Fruit fly (Drosophila melanogaster) whole organism, embryonic: ENCODE results near the gene klg.

Experiments
- ATbp ChIP-seq: fragments of 200-800 bp; sonication (Bioruptor generic); optimal IDR thresholded peaks from 2 replicates; lab custom pipeline; 2017; ENCODE audit warnings: missing biosample characterization, mild to moderate bottlenecking, missing genetic modification characterization, missing genetic modification reagents
- CG10147 ChIP-seq: fragments of 200-800 bp; sonication (Bioruptor generic); optimal IDR thresholded peaks from 2 replicates; lab custom pipeline; 2019; ENCODE audit warnings: missing biosample characterization, mild to moderate bottlenecking, missing genetic modification characterization, moderate library complexity
- CG1024 ChIP-seq: fragments of 200-800 bp; sonication (Bioruptor generic); IDR thresholded peaks from 2 replicates; pipeline ENCODE4 v1.3.6; 2022; ENCODE audit warnings: missing biosample characterization, missing genetic modification characterization
- CG10321 ChIP-seq: fragments of 200-800 bp; sonication (Bioruptor generic); IDR thresholded peaks from 2 replicates; pipeline ENCODE4 v1.3.6; 2022; ENCODE audit warnings: missing biosample characterization, missing genetic modification characterization
- CG10959 ChIP-seq: fragments of 200-800 bp; sonication (Bioruptor generic); IDR thresholded peaks from 2 replicates; pipeline ENCODE4 v1.3.6; 2022; ENCODE audit warnings: missing biosample characterization, missing genetic modification characterization
- CG11504 ChIP-seq: fragments of 200-800 bp; sonication (Bioruptor generic); optimal IDR thresholded peaks from 3 replicates; lab custom pipeline; 2019; ENCODE audit warnings: missing biosample characterization, mild to moderate bottlenecking, missing genetic modification characterization, moderate library complexity
- CG12659 ChIP-seq: fragments of 200-800 bp; sonication (Bioruptor generic); optimal IDR thresholded peaks from 3 replicates; lab custom pipeline; 2017; ENCODE audit warnings: mild to moderate bottlenecking, missing biosample characterization, missing genetic modification reagents, missing genetic modification characterization
- CG13123 ChIP-seq: fragments of 200-800 bp; sonication (Bioruptor generic); optimal IDR thresholded peaks from 2 replicates; lab custom pipeline; 2016; ENCODE audit warnings: missing biosample characterization, missing genetic modification characterization
- CG1529 ChIP-seq: fragments of 200-800 bp; sonication (Bioruptor generic); optimal IDR thresholded peaks from 3 replicates; lab custom pipeline; 2018; ENCODE audit warnings: missing biosample characterization, missing genetic modification characterization
- CG1602 ChIP-seq: fragments of 200-800 bp; sonication (Bioruptor generic); optimal IDR thresholded peaks from 3 replicates; lab custom pipeline; 2016; ENCODE audit warnings: missing biosample characterization, missing genetic modification characterization
- CG1603 ChIP-seq: fragments of 200-800 bp; sonication (Bioruptor generic); optimal IDR thresholded peaks from 2 replicates; lab custom pipeline; 2019; ENCODE audit warnings: missing biosample characterization, mild to moderate bottlenecking, missing genetic modification characterization, moderate library complexity
- CG17802 ChIP-seq: fragments of 200-800 bp; sonication (Bioruptor generic); optimal IDR thresholded peaks from 2 replicates; lab custom pipeline; 2018; ENCODE audit warnings: missing biosample characterization, mild to moderate bottlenecking, missing genetic modification characterization, moderate library complexity
- CG17829 ChIP-seq: fragments of 200-800 bp; optimal IDR thresholded peaks from 2 replicates; lab custom pipeline; 2019; ENCODE audit warnings: missing biosample characterization, mild to moderate bottlenecking, missing genetic modification characterization, moderate library complexity
- CG18011 ChIP-seq: fragments of 200-800 bp; sonication (Bioruptor generic); optimal IDR thresholded peaks from 2 replicates; lab custom pipeline; 2017; ENCODE audit warnings: missing biosample characterization, missing genetic modification characterization, mild to moderate bottlenecking, moderate library complexity, missing genotype
- CG2712 ChIP-seq: fragments of 200-800 bp; optimal IDR thresholded peaks from 3 replicates; lab custom pipeline; 2019; ENCODE audit warnings: missing biosample characterization, mild to moderate bottlenecking, missing genetic modification characterization, moderate library complexity
- CG34376 ChIP-seq: fragments of 200-800 bp; sonication (Bioruptor generic); optimal IDR thresholded peaks from 2 replicates; lab custom pipeline; 2018; ENCODE audit warnings: missing biosample characterization, mild to moderate bottlenecking, missing genetic modification characterization
- CG34422 ChIP-seq: fragments of 200-800 bp; sonication (Bioruptor generic); IDR thresholded peaks from 3 replicates; pipeline ENCODE4 v1.3.6; 2022; ENCODE audit warnings: missing biosample characterization, missing genetic modification characterization
- CG4360 ChIP-seq: fragments of 200-800 bp; sonication (Bioruptor generic); IDR thresholded peaks from 2 replicates; pipeline ENCODE4 v1.3.6; 2022; ENCODE audit warnings: missing biosample characterization, missing genetic modification characterization
- CG6254 ChIP-seq: fragments of 200-800 bp; sonication (Bioruptor generic); optimal IDR thresholded peaks from 3 replicates; lab custom pipeline; 2017; ENCODE audit warnings: mild to moderate bottlenecking, missing biosample characterization, missing genetic modification reagents, missing genetic modification characterization
- CG9797 ChIP-seq: fragments of 200-800 bp; sonication (Bioruptor generic); optimal IDR thresholded peaks from 3 replicates; lab custom pipeline; 2018; ENCODE audit warnings: missing biosample characterization, mild to moderate bottlenecking, missing genetic modification characterization
- Chrac-16 ChIP-seq: fragments of 200-800 bp; sonication (Bioruptor generic); optimal IDR thresholded peaks from 3 replicates; lab custom pipeline; 2016; ENCODE audit warnings: missing biosample characterization, missing genetic modification characterization
- Dbx ChIP-seq: fragments of 200-800 bp; sonication (Bioruptor generic); IDR thresholded peaks from 3 replicates; pipeline ENCODE4 v1.3.6; 2022; ENCODE audit warnings: missing biosample characterization, missing genetic modification characterization
- Fer3 ChIP-seq: fragments of 200-800 bp; sonication (Bioruptor generic); optimal IDR thresholded peaks from 2 replicates; lab custom pipeline; 2018; ENCODE audit warnings: missing biosample characterization, mild to moderate bottlenecking, missing genetic modification characterization, moderate library complexity
- HLH4C ChIP-seq: fragments of 200-800 bp; sonication (Bioruptor generic); IDR thresholded peaks from 3 replicates; pipeline ENCODE4 v1.3.6; 2022; ENCODE audit warnings: missing biosample characterization, missing genetic modification characterization; ENCODE audit not compliant: partially characterized antibody
- Hmx ChIP-seq: fragments of 200-800 bp; sonication (Bioruptor generic); optimal IDR thresholded peaks from 2 replicates; lab custom pipeline; 2016; ENCODE audit warnings: missing biosample characterization, missing genetic modification characterization
- Hr3 ChIP-seq: fragments of 200-800 bp; sonication (Bioruptor generic); optimal IDR thresholded peaks from 3 replicates; lab custom pipeline; 2016; ENCODE audit warnings: missing biosample characterization, missing genetic modification characterization
- NK7.1 ChIP-seq: fragments of 200-800 bp; sonication (Bioruptor generic); optimal IDR thresholded peaks from 3 replicates; lab custom pipeline; 2016; ENCODE audit warnings: missing biosample characterization, missing genetic modification characterization
- Nf-YC ChIP-seq: fragments of 200-800 bp; optimal IDR thresholded peaks from 3 replicates; lab custom pipeline; 2019; ENCODE audit warnings: missing biosample characterization, mild to moderate bottlenecking, missing genetic modification characterization, moderate library complexity
- ab ChIP-seq: fragments of 200-800 bp; sonication (Bioruptor generic); optimal IDR thresholded peaks from 2 replicates; lab custom pipeline; 2016; ENCODE audit warnings: missing biosample characterization, missing genetic modification characterization
- ash1 ChIP-seq: fragments of 200-800 bp; sonication (Bioruptor generic); optimal IDR thresholded peaks from 2 replicates; lab custom pipeline; 2018; ENCODE audit warnings: missing biosample characterization, mild to moderate bottlenecking, missing genetic modification characterization
- az2 ChIP-seq: fragments of 200-800 bp; sonication (Bioruptor generic); optimal IDR thresholded peaks from 3 replicates; lab custom pipeline; 2016; ENCODE audit warnings: missing biosample characterization, missing genetic modification characterization
- caup ChIP-seq: fragments of 200-800 bp; sonication (Bioruptor generic); optimal IDR thresholded peaks from 3 replicates; lab custom pipeline; 2017; ENCODE audit warnings: missing biosample characterization, mild to moderate bottlenecking, missing genetic modification characterization, moderate library complexity; ENCODE audit not compliant: severe bottlenecking
- chinmo ChIP-seq: fragments of 200-800 bp; sonication (Bioruptor generic); IDR thresholded peaks from 4 replicates; pipeline ENCODE4 v1.3.6; 2022; ENCODE audit warnings: missing biosample characterization, missing genetic modification characterization; ENCODE audit not compliant: partially characterized antibody
- ci ChIP-seq: fragments of 200-800 bp; sonication (Bioruptor generic); IDR thresholded peaks from 3 replicates; pipeline ENCODE4 v1.3.6; 2022; ENCODE audit warnings: missing biosample characterization, missing genetic modification characterization
- croc ChIP-seq: fragments of 200-800 bp; sonication (Bioruptor generic); conservative IDR thresholded peaks from 3 replicates; pipeline ENCODE4 v1.3.6; 2022; ENCODE audit warnings: missing biosample characterization, missing genetic modification characterization
- dpn ChIP-seq, 2 experiments: fragments of 200-800 bp; sonication (Bioruptor generic); optimal IDR thresholded peaks; 3 replicates each; lab custom pipeline; 2016; ENCODE audit warnings: missing biosample characterization in 2 of 2, missing genetic modification characterization in 2 of 2
- en ChIP-seq: fragments of 200-800 bp; sonication (Bioruptor generic); optimal IDR thresholded peaks from 2 replicates; lab custom pipeline; 2016; ENCODE audit warnings: missing biosample characterization, missing genetic modification characterization
- exex ChIP-seq: fragments of 200-800 bp; sonication (Bioruptor generic); optimal IDR thresholded peaks from 4 replicates; lab custom pipeline; 2018; ENCODE audit warnings: missing biosample characterization, mild to moderate bottlenecking, missing genetic modification characterization, moderate library complexity
- gce ChIP-seq: fragments of 200-800 bp; sonication (Bioruptor generic); IDR thresholded peaks from 3 replicates; pipeline ENCODE4 v1.3.6; 2022; ENCODE audit warnings: missing biosample characterization, missing genetic modification characterization
- grau ChIP-seq: fragments of 200-800 bp; optimal IDR thresholded peaks from 3 replicates; lab custom pipeline; 2019; ENCODE audit warnings: missing biosample characterization, mild to moderate bottlenecking, missing genetic modification characterization, moderate library complexity
- ham ChIP-seq: fragments of 200-800 bp; sonication (Bioruptor generic); IDR thresholded peaks from 2 replicates; pipeline ENCODE4 v1.3.6; 2022; ENCODE audit warnings: missing biosample characterization, missing genetic modification characterization
- hth ChIP-seq: fragments of >200 bp; optimal IDR thresholded peaks from 2 replicates; lab custom pipeline; 2017; ENCODE audit warnings: inconsistent platforms
- insv ChIP-seq, 2 experiments: fragments of 200-800 bp; sonication (Bioruptor generic); optimal IDR thresholded peaks; 3 replicates each; lab custom pipeline; 2016 to 2018; ENCODE audit warnings: missing biosample characterization in 2 of 2, missing genetic modification characterization in 2 of 2
- lola ChIP-seq, 3 experiments: fragments of >200 bp in 2 of 3; fragments of 200-800 bp in 1 of 3; sonication (Bioruptor generic) in 1 of 3; optimal IDR thresholded peaks; 2 replicates each; lab custom pipeline; 2017 to 2019; ENCODE audit warnings: missing biosample characterization in 3 of 3, missing genetic modification characterization in 3 of 3, mild to moderate bottlenecking in 1 of 3, moderate library complexity in 1 of 3
- otp ChIP-seq: fragments of 200-800 bp; sonication (Bioruptor generic); IDR thresholded peaks from 3 replicates; pipeline ENCODE4, ENCODE4 v1.3.6; 2022; ENCODE audit warnings: missing biosample characterization, missing genetic modification characterization
- pros ChIP-seq: fragments of 200-800 bp; sonication (Bioruptor generic); optimal IDR thresholded peaks from 3 replicates; lab custom pipeline; 2019; ENCODE audit warnings: missing biosample characterization, mild to moderate bottlenecking, missing genetic modification characterization, moderate library complexity
- psq ChIP-seq: fragments of 200-800 bp; sonication (Bioruptor generic); optimal IDR thresholded peaks from 2 replicates; lab custom pipeline; 2017; ENCODE audit warnings: missing biosample characterization, missing genetic modification characterization
- sisA ChIP-seq: fragments of 200-800 bp; sonication (Bioruptor generic); IDR thresholded peaks from 2 replicates; pipeline ENCODE4 v1.3.6; 2022; ENCODE audit warnings: missing biosample characterization, missing genetic modification characterization
- slbo ChIP-seq: fragments of 200-800 bp; sonication (Bioruptor generic); IDR thresholded peaks from 2 replicates; pipeline ENCODE4 v1.3.6; 2022; ENCODE audit warnings: missing biosample characterization, missing genetic modification characterization
- tio ChIP-seq: fragments of 200-800 bp; sonication (Bioruptor generic); optimal IDR thresholded peaks from 2 replicates; lab custom pipeline; 2017; ENCODE audit warnings: missing biosample characterization, missing genetic modification characterization, inconsistent platforms
- trem ChIP-seq: fragments of 200-800 bp; optimal IDR thresholded peaks from 3 replicates; lab custom pipeline; 2019; ENCODE audit warnings: missing biosample characterization, mild to moderate bottlenecking, missing genetic modification characterization, moderate library complexity
- twi ChIP-seq: fragments of 200-800 bp; optimal IDR thresholded peaks from 2 replicates; lab custom pipeline; 2019; ENCODE audit warnings: missing biosample characterization, mild to moderate bottlenecking, missing genetic modification characterization, moderate library complexity

klg gene

DNA sequence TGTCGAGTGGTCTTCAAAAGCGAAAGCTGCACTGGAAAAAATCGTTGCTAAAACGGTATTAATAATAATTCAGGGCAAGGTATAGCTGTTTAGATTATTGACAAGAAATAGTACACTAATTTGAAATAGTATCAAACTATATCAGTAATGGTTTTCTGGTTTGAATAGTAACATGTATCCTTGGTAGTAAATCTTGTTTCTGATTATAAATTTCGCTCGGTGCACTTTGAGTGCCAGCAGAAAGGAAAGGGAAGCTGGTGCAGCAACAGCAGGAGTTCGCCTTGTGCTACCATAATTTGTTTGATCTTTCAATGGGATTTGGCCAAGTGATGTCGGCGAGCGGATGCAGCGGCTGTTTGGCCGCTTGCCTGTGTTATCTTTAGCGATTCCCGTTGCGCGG is 12.3 kb upstream of the klg start (continued):
- TF ChIP-seq psq (GFP tag; lab: Kevin White, UChicago) (no peak), CG1529 (GFP tag; lab: Kevin White, UChicago) (no peak), grau (peak; percentile 19), ash1 (no peak), twi (tag; lab: Kevin White, UChicago) (peak; percentile 24), CG10321 (GFP tag; lab: Robert Waterston, UW) (no peak), Chrac-16 (GFP tag; lab: Kevin White, UChicago) (peak; percentile 14), CG4360 (GFP tag; lab: Robert Waterston, UW) (no peak), CG13123 (no peak), CG1602 (GFP tag; lab: Kevin White, UChicago) (no peak), Hmx (GFP tag; lab: Kevin White, UChicago) (no peak), tio (GFP tag; lab: Kevin White, UChicago) (no peak), CG1024 (no peak), trem (tag; lab: Kevin White, UChicago) (peak; percentile 12), ATbp (GFP tag; lab: Kevin White, UChicago) (peak; percentile 50), lola (GFP tag; optimal IDR thresholded peaks at IDR 0.05; lab: Kevin White, UChicago) (peak in 1 of 3 experiments; percentile 61), CG12659 (GFP tag; lab: Kevin White, UChicago) (no peak), ci (GFP tag; lab: Robert Waterston, UW) (no peak), CG2712 (tag; lab: Kevin White, UChicago) (peak; percentile 64), ab (GFP tag; lab: Kevin White, UChicago) (no peak), dpn (GFP tag; optimal IDR thresholded peaks at IDR 0.05; lab: Kevin White, UChicago) (no peak), chinmo (GFP tag; lab: Robert Waterston, UW) (no peak), Dbx (GFP tag; lab: Robert Waterston, UW) (no peak), slbo (GFP tag; lab: Robert Waterston, UW) (no peak), pros (GFP tag; lab: Kevin White, UChicago) (peak; percentile 9), sisA (GFP tag; lab: Robert Waterston, UW) (0 out of 2 replicates have a peak, but pooled peaks have one; percentile 27), en (GFP tag; lab: Kevin White, UChicago) (no peak), croc (GFP tag; lab: Robert Waterston, UW) (no peak; the same call in 2 of the 3 replicates), Hr3 (GFP tag; lab: Kevin White, UChicago) (no peak), CG10959 (GFP tag; lab: Robert Waterston, UW) (no peak), NK7.1 (GFP tag; lab: Kevin White, UChicago) (no peak), gce (GFP tag; lab: Robert Waterston, UW) (no peak), hth (lab: Kevin White, UChicago) (no peak), CG10147 (GFP tag; lab: Kevin White, UChicago) (no peak), insv (GFP tag; optimal IDR thresholded peaks at IDR 0.05; lab: Kevin White, UChicago) (no peak), exex (tag; lab: Kevin White, UChicago) (no peak), ham (no peak), CG1603 (tag; lab: Kevin White, UChicago) (peak; percentile 61), Nf-YC (tag; lab: Kevin White, UChicago) (no peak), CG17829 (peak; percentile 50), HLH4C (GFP tag; lab: Robert Waterston, UW) (no peak), CG11504 (tag; lab: Kevin White, UChicago) (peak; percentile 69), caup (GFP tag; lab: Kevin White, UChicago) (no peak), CG34422 (no peak), CG9797 (no peak), CG6254 (GFP tag; lab: Kevin White, UChicago) (peak; percentile 51), CG18011 (GFP tag; lab: Kevin White, UChicago) (no peak), CG17802 (no peak), Fer3 (tag; lab: Kevin White, UChicago) (no peak), CG34376 (no peak), az2 (GFP tag; lab: Kevin White, UChicago) (peak; percentile 13), otp (GFP tag; lab: Robert Waterston, UW) (no peak)
